Fruit fly (Drosophila melanogaster): ENCODE measurements around the gene CG31549.

CG31549 gene

dm6 chr3R:5643421-5643820 is 11.4 kb downstream of the CG31549 start:
- TF ChIP-seq CTCF (optimal IDR thresholded peaks at IDR 0.05) (no peak), CG8478 (optimal IDR thresholded peaks at IDR 0.05) (no peak)

DNA sequence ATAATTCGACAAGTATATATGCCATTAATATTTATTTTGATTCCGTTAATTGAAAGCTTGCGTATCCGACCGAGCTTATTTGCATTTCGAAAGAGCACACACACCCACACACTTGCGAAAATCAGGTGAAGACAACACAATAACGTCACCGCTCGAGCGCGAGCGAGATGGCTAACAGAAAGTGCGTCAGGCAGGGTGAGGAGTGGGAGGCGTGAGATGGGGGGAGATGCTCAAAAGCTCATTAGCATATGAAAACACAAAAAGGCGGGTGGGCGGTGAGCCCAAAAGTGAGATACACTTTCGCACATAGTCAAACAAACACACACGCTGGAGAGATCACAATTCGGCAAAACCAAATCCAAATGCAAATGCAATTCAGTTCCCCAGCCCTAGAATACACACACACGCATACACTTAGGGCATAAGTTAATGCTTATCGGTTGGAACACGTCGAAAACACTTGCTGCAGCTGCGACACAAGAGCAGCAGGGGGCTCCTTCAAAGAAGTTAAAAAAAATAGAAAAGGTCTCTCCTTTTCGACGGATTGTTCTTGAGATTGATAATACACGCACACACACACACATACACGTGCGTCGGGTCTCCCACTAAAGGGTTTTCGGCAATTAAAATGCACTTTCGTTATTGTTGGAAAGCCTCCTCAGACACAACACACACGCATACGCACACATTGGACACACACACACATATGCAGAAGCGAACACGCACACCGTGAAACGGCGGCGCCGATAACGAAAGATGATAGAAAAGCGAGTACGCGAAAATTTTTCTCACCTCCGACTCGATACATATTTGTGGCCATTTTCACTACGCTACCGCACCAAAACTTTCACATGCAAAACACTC is 15.9 kb downstream of the CG31549 start:
- no peak for TF ChIP-seq CG8478 (optimal IDR thresholded peaks at IDR 0.05)
- no peak for TF ChIP-seq CTCF (optimal IDR thresholded peaks at IDR 0.05)

- TF ChIP-seq CTCF (optimal IDR thresholded peaks at IDR 0.05), result no peak
- TF ChIP-seq CG8478 (optimal IDR thresholded peaks at IDR 0.05), result no peak
Measured at dm6 chr3R:5648569-5649476, 16.8 kb downstream of the CG31549 start, which contains the start of the genes MTA1-like and Sec23. TSS of gene MTA1-like (minus strand) at chr3R:5648738. TSS of gene Sec23 (plus strand) at chr3R:5649065.

dm6 chr3R:5649903-5650302 is 17.9 kb downstream of the CG31549 start:
- TF ChIP-seq CTCF (optimal IDR thresholded peaks at IDR 0.05) (no peak), CG8478 (optimal IDR thresholded peaks at IDR 0.05) (no peak)

dm6 chr3R:5653887-5654286 is 21.9 kb downstream of the CG31549 start:
- TF ChIP-seq CG8478 (optimal IDR thresholded peaks at IDR 0.05), result no peak
- no peak for TF ChIP-seq CTCF (optimal IDR thresholded peaks at IDR 0.05)

DNA sequence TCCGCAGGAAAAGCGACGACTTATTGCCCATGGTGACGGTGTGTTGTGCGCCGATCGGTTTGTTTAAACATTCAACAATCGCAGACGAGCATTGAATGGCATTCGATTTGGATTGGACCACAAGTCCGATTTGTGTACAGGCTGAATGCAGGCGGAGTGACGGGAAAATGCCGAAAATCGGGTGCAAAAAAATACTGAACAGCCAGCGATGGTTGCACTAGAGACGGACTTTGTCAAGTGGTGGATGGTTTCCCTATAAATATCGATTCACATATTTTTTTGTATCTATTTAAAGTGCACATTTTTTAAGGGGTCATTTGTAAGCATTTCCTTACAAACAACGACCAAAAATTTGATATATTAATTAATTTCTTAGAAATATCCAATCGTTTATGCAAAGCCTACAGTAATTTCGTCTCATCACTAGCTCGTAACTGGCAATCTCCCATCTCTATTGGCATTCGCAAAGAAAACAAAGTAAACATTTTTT is 22.7 kb downstream of the CG31549 start, which contains the start of the genes elm and MED27:
TSS of gene elm (minus strand) at position 170 of the 490 bp plus-strand sequence.
TSS of gene MED27 (plus strand) at position 448 of the 490 bp plus-strand sequence.
- TF ChIP-seq CG8478 (optimal IDR thresholded peaks at IDR 0.05) (no peak), CTCF (optimal IDR thresholded peaks at IDR 0.05) (no peak)

DNA sequence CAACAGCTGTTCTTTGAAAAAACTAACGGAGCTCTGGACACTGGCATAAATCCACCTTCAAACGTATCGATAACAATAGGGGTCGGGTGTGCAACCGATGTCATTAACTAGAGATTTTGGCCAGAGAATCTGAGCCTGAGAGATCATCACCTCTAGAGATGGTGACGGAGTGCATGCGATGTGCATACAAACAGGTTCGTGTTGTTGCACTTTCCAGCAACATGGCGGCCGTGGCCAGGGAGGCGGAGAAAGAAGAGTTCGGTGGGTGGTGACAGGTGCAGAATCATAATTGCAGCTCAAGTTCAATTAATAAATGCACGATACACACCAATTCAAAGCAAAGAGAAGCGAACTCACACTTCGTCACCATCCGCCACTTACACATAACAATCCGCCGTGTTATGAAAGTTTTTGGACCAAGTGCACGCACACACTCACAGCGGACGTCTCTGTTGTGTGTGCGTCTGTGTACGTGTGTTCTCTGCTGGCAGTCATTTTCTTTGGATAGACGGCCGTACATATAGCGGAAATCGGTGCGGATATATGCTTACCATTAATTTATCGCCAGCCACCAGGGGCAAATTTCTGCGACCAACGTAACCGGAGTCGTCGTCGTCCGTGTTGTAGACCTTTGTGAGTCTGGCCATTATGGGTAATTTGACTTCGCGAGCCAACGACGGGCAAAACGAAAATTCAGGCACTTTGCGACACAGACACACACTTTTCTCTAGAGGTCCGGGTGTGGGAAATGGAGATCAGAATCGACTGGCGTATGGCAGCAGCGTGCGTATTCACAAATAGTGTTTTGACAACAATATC is 27.2 kb downstream of the CG31549 start:
- TF ChIP-seq CTCF (optimal IDR thresholded peaks at IDR 0.05), result no peak
- no peak for TF ChIP-seq CG8478 (optimal IDR thresholded peaks at IDR 0.05)

DNA sequence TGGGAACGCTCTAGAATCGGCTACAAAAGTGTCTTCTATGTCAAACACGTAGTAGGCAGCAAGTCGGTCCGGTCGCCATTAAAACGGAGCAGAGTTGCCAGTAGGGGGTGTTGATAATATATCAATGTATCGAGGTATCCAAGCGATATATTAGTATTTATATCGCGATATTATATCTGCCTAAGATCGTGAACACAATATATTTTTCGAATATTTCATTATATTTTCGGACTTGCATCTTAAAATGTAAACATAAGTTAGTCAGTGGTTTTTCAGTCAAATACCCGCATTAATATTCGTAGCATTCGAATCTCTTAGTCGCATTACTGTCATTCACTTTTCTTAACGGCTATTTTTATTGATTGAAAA is 27.8 kb downstream of the CG31549 start, which contains the start of gene CG2182:
TSS of gene CG2182 (minus strand) at position 84 of the 369 bp plus-strand sequence.
- TF ChIP-seq CG8478 (optimal IDR thresholded peaks at IDR 0.05) (no peak), CTCF (optimal IDR thresholded peaks at IDR 0.05) (no peak)

DNA sequence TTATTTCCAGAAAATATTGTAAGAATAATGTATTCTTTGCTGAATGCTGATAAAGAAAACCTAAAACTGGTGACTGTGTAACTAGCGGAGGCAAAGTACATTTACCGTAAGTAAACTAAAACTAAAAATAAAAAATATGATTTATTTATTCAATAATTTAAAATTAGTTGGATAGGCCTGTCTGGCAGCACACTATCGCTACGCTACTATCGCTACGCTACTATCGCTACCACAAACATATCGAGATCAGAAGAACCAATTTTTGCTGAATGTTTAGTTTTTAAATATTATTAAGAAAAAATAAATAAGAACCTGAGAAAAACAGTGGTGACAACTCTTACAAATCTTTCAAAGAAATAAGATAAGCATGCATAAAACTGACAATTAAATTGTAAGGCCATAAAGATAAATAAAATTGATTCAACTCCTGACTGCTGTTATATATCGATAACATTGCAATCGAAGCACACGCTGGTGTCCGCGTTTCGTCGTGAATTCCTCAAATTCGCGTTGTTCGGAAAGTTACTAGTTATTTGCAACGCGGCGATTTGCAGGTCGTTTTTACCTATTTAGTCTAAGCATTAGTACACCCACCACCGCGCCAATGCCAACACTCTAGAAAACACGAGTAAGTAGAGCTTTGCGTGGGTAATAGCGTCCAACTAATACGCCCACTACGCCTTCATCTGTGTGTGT is 28.4 kb downstream of the CG31549 start, which contains the start of gene Wdr33:
TSS of gene Wdr33 (plus strand) at position 438 of the 696 bp plus-strand sequence.
- TF ChIP-seq CTCF (optimal IDR thresholded peaks at IDR 0.05) (no peak), CG8478 (optimal IDR thresholded peaks at IDR 0.05) (no peak)

DNA sequence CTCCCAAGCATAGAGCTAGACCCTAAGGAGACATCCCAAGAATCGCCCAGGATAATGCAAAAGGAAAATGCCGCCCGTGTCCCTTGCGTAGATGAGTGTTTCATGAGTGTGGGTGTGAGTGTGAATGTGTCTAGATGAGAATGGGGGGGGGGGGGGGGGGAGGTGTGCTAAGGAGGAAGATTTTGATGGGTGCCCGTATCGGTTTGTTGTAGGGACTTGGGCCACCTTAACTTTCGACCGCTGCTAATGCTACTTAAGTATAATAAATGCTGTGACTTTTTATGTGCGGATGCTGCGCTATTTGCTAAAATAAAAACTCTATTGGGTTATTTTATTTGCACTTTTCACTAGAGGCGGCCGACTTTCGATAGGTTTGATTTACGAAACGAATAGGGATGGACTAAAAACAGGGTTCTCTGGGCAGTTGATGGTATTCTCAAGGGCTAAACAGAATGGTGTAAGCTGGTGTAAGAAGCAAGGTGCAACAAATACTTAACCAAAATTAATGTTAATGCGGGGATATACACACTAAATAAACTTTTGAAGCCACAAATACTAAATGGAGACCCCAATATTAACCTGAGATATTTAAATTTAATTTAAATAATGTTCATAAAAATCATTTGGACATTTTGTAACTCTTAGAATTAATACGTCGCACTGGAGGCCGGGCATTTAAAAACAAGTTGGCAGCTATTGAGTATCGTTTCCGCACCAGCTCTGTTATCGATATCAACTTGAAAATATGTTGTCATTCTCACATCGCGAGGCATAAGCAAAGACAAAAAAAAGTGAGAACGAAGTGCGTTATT is 37.1 kb downstream of the CG31549 start, which contains the start of the genes Xe7 and Atg17:
TSS of gene Xe7 (minus strand) at position 407 of the 812 bp plus-strand sequence.
TSS of gene Atg17 (plus strand) at position 786 of the 812 bp plus-strand sequence.
- no peak for TF ChIP-seq CG8478 (optimal IDR thresholded peaks at IDR 0.05)
- no peak for TF ChIP-seq CTCF (optimal IDR thresholded peaks at IDR 0.05)

DNA sequence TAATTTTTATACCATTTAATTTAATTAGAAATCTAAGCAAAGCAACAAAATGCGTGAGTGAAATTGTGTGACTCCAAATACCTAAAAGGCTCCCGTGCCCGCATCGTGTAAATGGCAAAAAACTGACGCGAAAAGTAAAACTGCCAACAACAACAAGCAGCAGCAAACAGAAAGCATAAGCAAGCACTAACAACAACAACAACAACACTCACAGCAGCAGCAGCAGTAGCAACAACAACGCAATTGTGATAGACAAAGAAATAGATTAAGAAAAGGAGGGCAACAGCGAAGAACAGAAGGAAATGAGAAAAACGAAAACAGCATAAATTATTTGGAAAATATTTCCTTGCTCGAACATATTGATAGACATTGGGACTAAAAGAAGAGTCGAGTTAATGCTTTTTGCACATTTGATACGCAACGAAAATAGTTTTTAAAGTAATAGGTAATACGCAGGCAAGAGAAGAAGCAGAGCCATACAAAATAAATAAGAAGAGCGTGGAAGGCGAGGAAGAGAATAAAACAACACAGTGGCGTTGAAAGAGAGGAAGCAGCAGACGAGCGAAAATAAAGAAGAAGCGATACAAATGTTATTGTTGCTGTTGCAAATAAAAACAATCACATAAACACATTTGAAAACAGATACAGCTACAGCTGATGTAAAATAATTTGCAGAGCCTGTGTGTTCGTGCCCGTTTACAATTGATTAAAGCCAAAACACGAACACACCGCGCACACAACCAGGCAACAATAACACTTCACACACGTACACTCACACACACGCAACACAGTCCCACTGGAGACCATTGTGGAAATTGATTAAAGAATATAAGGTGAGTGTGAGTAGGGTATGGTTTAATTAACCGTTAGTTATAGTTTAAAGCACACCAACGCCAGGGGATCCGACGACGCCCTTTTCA is 38.0 kb downstream of the CG31549 start:
- TF ChIP-seq CG8478 (optimal IDR thresholded peaks at IDR 0.05) (no peak), CTCF (optimal IDR thresholded peaks at IDR 0.05) (no peak)
